Fruit fly (Drosophila melanogaster): ENCODE results near the gene CG32278.

- TF ChIP-seq CG17806 (tag; optimal IDR thresholded peaks at IDR 0.05) (no peak), Snoo (tag; optimal IDR thresholded peaks at IDR 0.05) (no peak), EcR (GFP tag; optimal IDR thresholded peaks at IDR 0.05) (no peak), CG8159 (tag; optimal IDR thresholded peaks at IDR 0.05) (no peak), CG13204 (GFP tag; optimal IDR thresholded peaks at IDR 0.05) (no peak), CG14655 (GFP tag; optimal IDR thresholded peaks at IDR 0.05) (no peak), CG12605 (GFP tag; IDR thresholded peaks at IDR 0.05) (no peak), CG34367 (tag; optimal IDR thresholded peaks at IDR 0.05) (no peak), CG9948 (tag; optimal IDR thresholded peaks at IDR 0.05) (no peak), D1 (tag; optimal IDR thresholded peaks at IDR 0.05) (no peak), rn (GFP tag; IDR thresholded peaks at IDR 0.05) (no peak), CG10348 (GFP tag; IDR thresholded peaks at IDR 0.05) (no peak)
Measured at dm6 chr3L:3206263-3206662, 37.2 kb downstream of the CG32278 start, which contains the start of gene CG33160.
